Fruit fly (Drosophila melanogaster) whole organism, embryonic: ENCODE results near the gene Cpr67Fa1.

Experiments
- B-H2 ChIP-seq: fragments of 200-800 bp; sonication (Bioruptor generic); optimal IDR thresholded peaks from 2 replicates; lab custom pipeline; 2018; ENCODE audit warnings: missing biosample characterization, mild to moderate bottlenecking, missing genetic modification characterization
- Bteb2 ChIP-seq: fragments of 200-800 bp; sonication (Bioruptor generic); optimal IDR thresholded peaks from 2 replicates; lab custom pipeline; 2016; ENCODE audit warnings: missing biosample characterization, missing genetic modification characterization
- CG10147 ChIP-seq: fragments of 200-800 bp; sonication (Bioruptor generic); optimal IDR thresholded peaks from 2 replicates; lab custom pipeline; 2019; ENCODE audit warnings: missing biosample characterization, mild to moderate bottlenecking, missing genetic modification characterization, moderate library complexity
- CG10267 ChIP-seq: fragments of 200-800 bp; sonication (Bioruptor generic); optimal IDR thresholded peaks from 2 replicates; lab custom pipeline; 2018; ENCODE audit warnings: missing biosample characterization, mild to moderate bottlenecking, missing genetic modification characterization, moderate library complexity
- CG10274 ChIP-seq: fragments of 200-800 bp; sonication (Bioruptor generic); optimal IDR thresholded peaks from 3 replicates; lab custom pipeline; 2017; ENCODE audit warnings: missing biosample characterization, mild to moderate bottlenecking, missing genetic modification characterization
- CG10431 ChIP-seq: fragments of 200-800 bp; sonication (Bioruptor generic); optimal IDR thresholded peaks from 3 replicates; lab custom pipeline; 2018; ENCODE audit warnings: missing biosample characterization, mild to moderate bottlenecking, missing genetic modification characterization
- CG11093 ChIP-seq: fragments of 200-800 bp; sonication (Bioruptor generic); IDR thresholded peaks from 3 replicates; pipeline ENCODE4 v1.3.6; 2022; ENCODE audit warnings: missing biosample characterization, missing genetic modification characterization
- CG11696 ChIP-seq: fragments of 200-800 bp; sonication (Bioruptor generic); IDR thresholded peaks from 2 replicates; pipeline ENCODE4 v1.3.6; 2022; ENCODE audit warnings: missing biosample characterization, missing genetic modification characterization
- CG14014 ChIP-seq: fragments of 200-800 bp; sonication (Bioruptor generic); IDR thresholded peaks from 2 replicates; pipeline ENCODE4 v1.3.6; 2022; ENCODE audit warnings: missing biosample characterization, missing genetic modification characterization
- CG14710 ChIP-seq: fragments of 200-800 bp; sonication (Bioruptor generic); optimal IDR thresholded peaks from 3 replicates; lab custom pipeline; 2019; ENCODE audit warnings: missing biosample characterization, mild to moderate bottlenecking, missing genetic modification characterization, moderate library complexity
- CG15073 ChIP-seq: fragments of 200-800 bp; sonication (Bioruptor generic); optimal IDR thresholded peaks from 2 replicates; lab custom pipeline; 2016; ENCODE audit warnings: missing biosample characterization, missing genetic modification characterization
- CG1529 ChIP-seq: fragments of 200-800 bp; sonication (Bioruptor generic); optimal IDR thresholded peaks from 3 replicates; lab custom pipeline; 2018; ENCODE audit warnings: missing biosample characterization, missing genetic modification characterization
- CG16779 ChIP-seq: fragments of 200-800 bp; sonication (Bioruptor generic); IDR thresholded peaks from 2 replicates; pipeline ENCODE4 v1.3.6; 2022; ENCODE audit warnings: missing biosample characterization, missing genetic modification characterization
- CG18599 ChIP-seq: fragments of 200-800 bp; sonication (Bioruptor generic); optimal IDR thresholded peaks from 3 replicates; lab custom pipeline; 2017; ENCODE audit warnings: missing biosample characterization, missing genetic modification characterization, mild to moderate bottlenecking, moderate library complexity, missing genetic modification reagents
- CG18764 ChIP-seq: fragments of 200-800 bp; sonication (Bioruptor generic); optimal IDR thresholded peaks from 3 replicates; lab custom pipeline; 2016; ENCODE audit warnings: missing biosample characterization, missing genetic modification characterization
- CG6175 ChIP-seq: fragments of 200-800 bp; sonication (Bioruptor generic); IDR thresholded peaks from 3 replicates; pipeline ENCODE4 v1.3.6; 2022; ENCODE audit warnings: missing biosample characterization, missing genetic modification characterization
- CG7271 ChIP-seq: fragments of 200-800 bp; sonication (Bioruptor generic); optimal IDR thresholded peaks from 2 replicates; lab custom pipeline; 2018; ENCODE audit warnings: missing biosample characterization, mild to moderate bottlenecking, missing genetic modification characterization, moderate library complexity
- CG9215 ChIP-seq: fragments of 200-800 bp; sonication (Bioruptor generic); IDR thresholded peaks from 2 replicates; pipeline ENCODE4 v1.3.6; 2022; ENCODE audit warnings: missing biosample characterization, missing genetic modification characterization
- E2f2 ChIP-seq: fragments of 200-800 bp; sonication (Bioruptor generic); IDR thresholded peaks from 2 replicates; pipeline ENCODE4 v1.3.6; 2022; ENCODE audit warnings: missing biosample characterization, missing genetic modification characterization
- Fer2 ChIP-seq: fragments of 200-800 bp; sonication (Bioruptor generic); optimal IDR thresholded peaks from 2 replicates; lab custom pipeline; 2018; ENCODE audit warnings: missing biosample characterization, mild to moderate bottlenecking, missing genetic modification characterization, moderate library complexity
- HHEX ChIP-seq: fragments of 200-800 bp; sonication (Bioruptor generic); optimal IDR thresholded peaks from 3 replicates; lab custom pipeline; 2017; ENCODE audit warnings: missing biosample characterization, mild to moderate bottlenecking, missing genetic modification characterization, missing genetic modification reagents
- Hand ChIP-seq: fragments of 200-800 bp; sonication (Bioruptor generic); optimal IDR thresholded peaks from 2 replicates; lab custom pipeline; 2017; ENCODE audit warnings: mild to moderate bottlenecking, missing biosample characterization, missing genetic modification reagents, missing genetic modification characterization
- Hr78 ChIP-seq, 2 experiments: fragments of 200-800 bp in 1 of 2; fragments of >200 bp in 1 of 2; sonication (Bioruptor generic) in 1 of 2; optimal IDR thresholded peaks; 2 replicates each; lab custom pipeline; 2017 to 2019; ENCODE audit warnings: missing biosample characterization in 2 of 2, missing genetic modification characterization in 2 of 2, mild to moderate bottlenecking in 1 of 2, moderate library complexity in 1 of 2
- Mad ChIP-seq: fragments of 200-800 bp; sonication (Bioruptor generic); optimal IDR thresholded peaks from 2 replicates; lab custom pipeline; 2016; ENCODE audit warnings: missing biosample characterization, missing genetic modification characterization
- Nf-YA ChIP-seq: fragments of 200-800 bp; sonication (Bioruptor generic); IDR thresholded peaks from 2 replicates; pipeline ENCODE4 v1.3.6; 2022; ENCODE audit warnings: missing biosample characterization, missing genetic modification characterization
- Nf-YC ChIP-seq: fragments of 200-800 bp; optimal IDR thresholded peaks from 3 replicates; lab custom pipeline; 2019; ENCODE audit warnings: missing biosample characterization, mild to moderate bottlenecking, missing genetic modification characterization, moderate library complexity
- Sin3A ChIP-seq: fragments of >200 bp; optimal IDR thresholded peaks from 2 replicates; lab custom pipeline; 2018
- Sox100B ChIP-seq: fragments of 200-800 bp; sonication (Bioruptor generic); optimal IDR thresholded peaks from 3 replicates; lab custom pipeline; 2018; ENCODE audit warnings: missing biosample characterization, mild to moderate bottlenecking, missing genetic modification characterization
- amos ChIP-seq: fragments of 200-800 bp; sonication (Bioruptor generic); IDR thresholded peaks from 2 replicates; pipeline ENCODE4 v1.3.6; 2022; ENCODE audit warnings: missing biosample characterization, missing genetic modification characterization; ENCODE audit not compliant: partially characterized antibody
- aop ChIP-seq: fragments of 200-800 bp; sonication (Bioruptor generic); IDR thresholded peaks from 2 replicates; pipeline ENCODE4 v1.3.6; 2022; ENCODE audit warnings: missing biosample characterization, missing genetic modification characterization
- bbx ChIP-seq: fragments of 200-800 bp; sonication (Bioruptor generic); IDR thresholded peaks from 2 replicates; pipeline ENCODE4 v1.3.6; 2022; ENCODE audit warnings: missing biosample characterization, missing genetic modification characterization; ENCODE audit not compliant: partially characterized antibody
- caup ChIP-seq: fragments of 200-800 bp; sonication (Bioruptor generic); optimal IDR thresholded peaks from 3 replicates; lab custom pipeline; 2017; ENCODE audit warnings: missing biosample characterization, mild to moderate bottlenecking, missing genetic modification characterization, moderate library complexity; ENCODE audit not compliant: severe bottlenecking
- corto ChIP-seq: fragments of 200-800 bp; sonication (Bioruptor generic); optimal IDR thresholded peaks from 2 replicates; lab custom pipeline; 2016; ENCODE audit warnings: missing biosample characterization, mild to moderate bottlenecking, missing genetic modification characterization, moderate library complexity
- croc ChIP-seq: fragments of 200-800 bp; sonication (Bioruptor generic); conservative IDR thresholded peaks from 3 replicates; pipeline ENCODE4 v1.3.6; 2022; ENCODE audit warnings: missing biosample characterization, missing genetic modification characterization
- eve ChIP-seq, 2 experiments: fragments of >200 bp; optimal IDR thresholded peaks; 2 replicates each; lab custom pipeline; 2017; ENCODE audit warnings: missing biosample characterization in 2 of 2, missing genetic modification characterization in 2 of 2
- gro ChIP-seq: fragments of 200-800 bp; sonication (Bioruptor generic); optimal IDR thresholded peaks from 2 replicates; lab custom pipeline; 2016; ENCODE audit warnings: missing biosample characterization, missing genetic modification characterization
- gsb-n ChIP-seq: fragments of 200-800 bp; sonication (Bioruptor generic); optimal IDR thresholded peaks from 3 replicates; lab custom pipeline; 2018; ENCODE audit warnings: missing biosample characterization, mild to moderate bottlenecking, missing genetic modification characterization
- insv ChIP-seq, 2 experiments: fragments of 200-800 bp; sonication (Bioruptor generic); optimal IDR thresholded peaks; 3 replicates each; lab custom pipeline; 2016 to 2018; ENCODE audit warnings: missing biosample characterization in 2 of 2, missing genetic modification characterization in 2 of 2
- lmd ChIP-seq: fragments of 200-800 bp; sonication (Bioruptor generic); IDR thresholded peaks from 2 replicates; pipeline ENCODE4 v1.3.6; 2022; ENCODE audit warnings: missing biosample characterization, missing genetic modification characterization
- nau ChIP-seq: fragments of 200-800 bp; sonication (Bioruptor generic); optimal IDR thresholded peaks from 3 replicates; lab custom pipeline; 2017; ENCODE audit warnings: missing biosample characterization, mild to moderate bottlenecking, missing genetic modification characterization, missing genetic modification reagents
- org-1 ChIP-seq: fragments of 200-800 bp; sonication (Bioruptor generic); optimal IDR thresholded peaks from 2 replicates; lab custom pipeline; 2017; ENCODE audit warnings: missing biosample characterization, missing genetic modification characterization
- p53 ChIP-seq: fragments of 200-800 bp; sonication (Bioruptor generic); optimal IDR thresholded peaks from 2 replicates; lab custom pipeline; 2016; ENCODE audit warnings: missing biosample characterization, missing genetic modification characterization
- row ChIP-seq: fragments of 200-800 bp; sonication (Bioruptor generic); IDR thresholded peaks from 3 replicates; pipeline ENCODE4 v1.3.6; 2022; ENCODE audit warnings: missing biosample characterization, missing genetic modification characterization
- sisA ChIP-seq: fragments of 200-800 bp; sonication (Bioruptor generic); IDR thresholded peaks from 2 replicates; pipeline ENCODE4 v1.3.6; 2022; ENCODE audit warnings: missing biosample characterization, missing genetic modification characterization
- slou ChIP-seq: fragments of 200-800 bp; sonication (Bioruptor generic); optimal IDR thresholded peaks from 3 replicates; lab custom pipeline; 2016; ENCODE audit warnings: missing biosample characterization, missing genetic modification characterization
- tio ChIP-seq: fragments of 200-800 bp; sonication (Bioruptor generic); optimal IDR thresholded peaks from 2 replicates; lab custom pipeline; 2017; ENCODE audit warnings: missing biosample characterization, missing genetic modification characterization, inconsistent platforms
- twi ChIP-seq: fragments of 200-800 bp; optimal IDR thresholded peaks from 2 replicates; lab custom pipeline; 2019; ENCODE audit warnings: missing biosample characterization, mild to moderate bottlenecking, missing genetic modification characterization, moderate library complexity
- unc-4 ChIP-seq: fragments of 200-800 bp; sonication (Bioruptor generic); IDR thresholded peaks from 2 replicates; pipeline ENCODE4 v1.3.6; 2022; ENCODE audit warnings: missing biosample characterization, missing genetic modification characterization; ENCODE audit not compliant: partially characterized antibody

Gene Cpr67Fa1

DNA sequence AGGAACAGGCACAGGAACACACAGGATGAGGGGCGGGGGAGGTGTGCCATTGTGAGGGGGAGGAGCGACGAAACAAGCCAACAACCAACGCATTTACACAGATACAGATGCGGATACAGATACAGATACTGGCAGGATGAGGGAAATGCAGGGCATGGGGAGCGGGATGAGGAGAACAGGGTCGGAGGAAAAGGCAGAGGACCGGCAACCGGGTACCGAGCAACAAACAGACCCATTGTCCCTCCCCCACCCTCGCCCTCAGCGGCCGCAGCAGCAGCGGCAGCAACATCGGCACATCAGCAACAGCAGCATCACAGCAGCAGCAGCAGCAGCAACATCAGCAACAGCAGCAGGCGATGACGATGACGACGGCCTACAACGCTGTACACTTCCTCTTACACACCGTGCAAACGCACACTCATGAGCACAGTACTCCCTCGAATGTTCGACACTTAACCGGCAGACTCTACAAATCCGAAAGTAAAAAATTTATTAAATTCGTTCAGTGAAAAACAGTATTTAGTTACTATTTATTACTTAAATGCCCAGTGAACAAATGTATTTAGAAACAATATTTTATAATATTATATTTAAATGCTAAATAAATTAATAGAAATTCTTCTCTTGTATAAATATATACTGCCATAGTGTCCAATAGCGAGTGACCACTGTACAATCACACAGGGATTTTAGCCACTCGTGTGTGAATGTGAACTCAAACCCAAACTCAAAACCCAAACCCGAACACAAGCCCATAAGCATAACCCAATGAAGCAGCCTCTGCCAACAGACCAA is 34.2 kb upstream of the Cpr67Fa1 start (continued):
- TF ChIP-seq aop (GFP tag; lab: Robert Waterston, UW) (no peak), CG15073 (peak; percentile 51), corto (GFP tag; lab: Kevin White, UChicago) (peak; percentile 78), CG10267 (tag; lab: Kevin White, UChicago) (peak; percentile 88), CG1529 (peak; percentile 76), CG10274 (peak; percentile 61), Sin3A (lab: Kevin White, UChicago) (no peak), B-H2 (GFP tag; lab: Kevin White, UChicago) (peak; percentile 80), Nf-YA (GFP tag; lab: Robert Waterston, UW) (peak; percentile 14; the same call in 1 of the 2 replicates), gro (GFP tag; lab: Kevin White, UChicago) (no peak), CG18599 (peak; percentile 93), Fer2 (tag; lab: Kevin White, UChicago) (peak; percentile 66), bbx (GFP tag; lab: Robert Waterston, UW) (no peak), amos (0 out of 2 replicates have a peak, but pooled peaks have one; percentile 5), p53 (no peak), nau (GFP tag; lab: Kevin White, UChicago) (peak; percentile 63), CG18764 (GFP tag; lab: Kevin White, UChicago) (peak; percentile 73), CG6175 (GFP tag; lab: Robert Waterston, UW) (no peak), Nf-YC (peak; percentile 78), CG11696 (GFP tag; lab: Robert Waterston, UW) (0 out of 2 replicates have a peak, but pooled peaks have one; percentile 39), CG14014 (peak; percentile 82), row (GFP tag; lab: Robert Waterston, UW) (peak; percentile 94), CG10147 (GFP tag; lab: Kevin White, UChicago) (peak; percentile 85), CG10431 (GFP tag; lab: Kevin White, UChicago) (peak; percentile 54), tio (peak; percentile 84), croc (GFP tag; lab: Robert Waterston, UW) (peak; percentile 93), sisA (GFP tag; lab: Robert Waterston, UW) (peak; percentile 89), slou (GFP tag; lab: Kevin White, UChicago) (peak; percentile 11), Sox100B (GFP tag; lab: Kevin White, UChicago) (peak; percentile 90), caup (peak; percentile 80), CG9215 (GFP tag; lab: Robert Waterston, UW) (peak; percentile 87), CG16779 (no peak), CG11093 (GFP tag; lab: Robert Waterston, UW) (peak; percentile 86), lmd (GFP tag; lab: Robert Waterston, UW) (peak; percentile 89), Mad (GFP tag; lab: Kevin White, UChicago) (no peak), org-1 (GFP tag; lab: Kevin White, UChicago) (peak; percentile 79), HHEX (peak; percentile 86), CG14710 (tag; lab: Kevin White, UChicago) (peak; percentile 96), twi (tag; lab: Kevin White, UChicago) (peak; percentile 85), Hand (peak; percentile 82), CG7271 (tag; lab: Kevin White, UChicago) (peak; percentile 63), insv (GFP tag; optimal IDR thresholded peaks at IDR 0.05; lab: Kevin White, UChicago) (peak in 1 of 2 experiments; percentile 14), Hr78 (GFP tag; optimal IDR thresholded peaks at IDR 0.05; lab: Kevin White, UChicago) (peak in 1 of 2 experiments; percentile 60), eve (GFP tag; optimal IDR thresholded peaks at IDR 0.05; lab: Kevin White, UChicago) (peak in 1 of 2 experiments; percentile 28), E2f2 (GFP tag; lab: Robert Waterston, UW) (peak; percentile 66), gsb-n (tag; lab: Kevin White, UChicago) (peak; percentile 90), Bteb2 (GFP tag; lab: Kevin White, UChicago) (peak; percentile 17), unc-4 (GFP tag; lab: Robert Waterston, UW) (no peak)
